Worm (Caenorhabditis elegans) whole organism, L4 larva: ENCODE results near the gene sphk-1.
A peak's percentile ranks its signal among the peaks of the same experiment; 100 is the strongest.

Experiments used
- daf-12 ChIP-seq: fragments of 150-350 bp; optimal IDR thresholded peaks from 2 replicates; lab custom pipeline; 2014; ENCODE audit warnings: missing biosample characterization, missing genetic modification reagents, missing genetic modification characterization
- dpl-1 ChIP-seq: fragments of 150-350 bp; optimal IDR thresholded peaks from 2 replicates; lab custom pipeline; 2014; ENCODE audit warnings: missing biosample characterization, missing genetic modification reagents, missing genetic modification characterization
- egl-27 ChIP-seq: sonication (generic microtip); optimal IDR thresholded peaks from 3 replicates; lab custom pipeline; 2017; ENCODE audit warnings: missing biosample characterization, missing genetic modification reagents, missing genetic modification characterization
- madf-5 ChIP-seq, 2 experiments: fragments of 200-800 bp; sonication (Bioruptor generic); IDR thresholded peaks; 2 replicates each; pipeline ENCODE4 v1.3.6; 2022; ENCODE audit warnings: missing compliant biosample characterization in 2 of 2, missing genetic modification characterization in 2 of 2
- mdl-1 ChIP-seq, 2 experiments: fragments of 150-350 bp in 1 of 2; sonication (generic microtip) in 1 of 2; optimal IDR thresholded peaks; 2 replicates each; lab custom pipeline; 2014 to 2017; ENCODE audit warnings: missing biosample characterization in 2 of 2, missing genetic modification characterization in 2 of 2
- nhr-10 ChIP-seq: fragments of 150-350 bp; optimal IDR thresholded peaks from 2 replicates; lab custom pipeline; 2014; ENCODE audit warnings: missing biosample characterization, missing genetic modification characterization
- nhr-11 ChIP-seq: fragments of 150-350 bp; optimal IDR thresholded peaks from 2 replicates; lab custom pipeline; 2014; ENCODE audit warnings: missing biosample characterization, missing genetic modification characterization
- pha-4 ChIP-seq, 2 experiments: fragments of 150-350 bp in 1 of 2; fragments of 200-800 bp in 1 of 2; sonication (Bioruptor generic) in 1 of 2; IDR thresholded peaks in 1 of 2; optimal IDR thresholded peaks in 1 of 2; 2 replicates each; pipeline versions ENCODE4 v1.3.6 to Lab custom; 2014 to 2022; ENCODE audit warnings: missing genetic modification characterization in 2 of 2, missing genetic modification reagents in 2 of 2, missing biosample characterization in 1 of 2, missing compliant biosample characterization in 1 of 2
- unc-130 ChIP-seq: sonication (generic microtip); optimal IDR thresholded peaks from 2 replicates; lab custom pipeline; 2016; ENCODE audit warnings: missing genetic modification reagents, missing genetic modification characterization, missing compliant biosample characterization

- TF ChIP-seq pha-4 (GFP tag; IDR thresholded peaks at IDR 0.05; lab: Robert Waterston, UW): no peak
- TF ChIP-seq pha-4 (tag; optimal IDR thresholded peaks at IDR 0.05; lab: Kevin White, UChicago): no peak
- TF ChIP-seq nhr-10 (tag; lab: Kevin White, UChicago): no peak
- TF ChIP-seq egl-27: no peak
- no peak for TF ChIP-seq madf-5 (GFP tag; IDR thresholded peaks at IDR 0.05; lab: Robert Waterston, UW)
- no peak for TF ChIP-seq nhr-11
- peak; percentile 25 for TF ChIP-seq dpl-1 (GFP tag; lab: Kevin White, UChicago)
- no peak for TF ChIP-seq mdl-1 (tag; optimal IDR thresholded peaks at IDR 0.05; lab: Kevin White, UChicago)
- TF ChIP-seq daf-12 (tag; lab: Kevin White, UChicago): no peak
- no peak for TF ChIP-seq unc-130 (GFP tag; lab: Kevin White, UChicago)
These were observed 14.9 kb upstream of the sphk-1 start, which contains the start of the genes cyn-11 and T01B7.5 for ce11 chrII:8716231-8716878.
